Worm (Caenorhabditis elegans): ENCODE measurements around the gene Y53F4B.7.

Y53F4B.7 gene

ce11 chrII:15025599-15026164 lies 33.0 kb downstream of the Y53F4B.7 start, which contains the start of gene cmtr-1 (continued):
- peak; percentile 96 for TF ChIP-seq lin-13 (GFP tag; optimal IDR thresholded peaks at IDR 0.05)
- peak; percentile 81 to 95 for TF ChIP-seq lsy-2 (tag; optimal IDR thresholded peaks at IDR 0.05)
- no peak for TF ChIP-seq R02D3.7 (tag; optimal IDR thresholded peaks at IDR 0.05)
- peak; percentile 96 for TF ChIP-seq rbr-2 (tag; optimal IDR thresholded peaks at IDR 0.05)
- TF ChIP-seq daf-8 (GFP tag; IDR thresholded peaks at IDR 0.05): no peak
- TF ChIP-seq tag-97 (GFP tag; IDR thresholded peaks at IDR 0.05): no peak
- peak; percentile 96 for TF ChIP-seq arid-1 (GFP tag; conservative IDR thresholded peaks at IDR 0.05)
- peak; percentile 87 for TF ChIP-seq hlh-30 (tag; optimal IDR thresholded peaks at IDR 0.05; ENCODE audit: insufficient read depth)
- TF ChIP-seq snpc-4 (tag; optimal IDR thresholded peaks at IDR 0.05): peak; percentile 100
- no peak for TF ChIP-seq zag-1 (tag; optimal IDR thresholded peaks at IDR 0.05)
- TF ChIP-seq nhr-41 (GFP tag; IDR thresholded peaks at IDR 0.05): peak; percentile 84
- TF ChIP-seq unc-130 (GFP tag; optimal IDR thresholded peaks at IDR 0.05): peak; percentile 93
- peak; percentile 95 for TF ChIP-seq lin-1 (GFP tag; IDR thresholded peaks at IDR 0.05)
- peak; percentile 85 for TF ChIP-seq vab-7 (GFP tag; IDR thresholded peaks at IDR 0.05)
- TF ChIP-seq ztf-7 (tag; optimal IDR thresholded peaks at IDR 0.05): peak; percentile 93
- peak; percentile 66; the same call in 1 of the 2 replicates for TF ChIP-seq dmd-8 (GFP tag; IDR thresholded peaks at IDR 0.05)
- TF ChIP-seq F44E2.7 (GFP tag; IDR thresholded peaks at IDR 0.05): no peak
- peak; percentile 73 to 79 for TF ChIP-seq hif-1 (tag; optimal IDR thresholded peaks at IDR 0.05)
- TF ChIP-seq egl-43 (GFP tag; IDR thresholded peaks at IDR 0.05): peak; percentile 92
- TF ChIP-seq T26A8.4 (GFP tag; IDR thresholded peaks at IDR 0.05): peak; percentile 97
- TF ChIP-seq dve-1 (tag; optimal IDR thresholded peaks at IDR 0.05; ENCODE audit: insufficient read depth): peak; percentile 99
- TF ChIP-seq set-16 (GFP tag; IDR thresholded peaks at IDR 0.05): peak; percentile 60; the same call in 1 of the 2 replicates
- peak; percentile 100 for TF ChIP-seq T20F7.1 (GFP tag; optimal IDR thresholded peaks at IDR 0.05)
- TF ChIP-seq F49E8.2 (tag; optimal IDR thresholded peaks at IDR 0.05; ENCODE audit: borderline replicate concordance): peak; percentile 97
- no peak for TF ChIP-seq F26F4.8 (GFP tag; conservative IDR thresholded peaks at IDR 0.05)
- peak in 1 of 2 experiments; percentile 67; a peak in 1 of 4 replicates for TF ChIP-seq madf-5 (GFP tag; IDR thresholded peaks at IDR 0.05)
- TF ChIP-seq dpl-1 (GFP tag; optimal IDR thresholded peaks at IDR 0.05): peak; percentile 91
- peak; percentile 81 for TF ChIP-seq zfp-2 (tag; optimal IDR thresholded peaks at IDR 0.05)
- no peak for TF ChIP-seq nhr-76 (tag; optimal IDR thresholded peaks at IDR 0.05)
- no peak for TF ChIP-seq skn-1 (tag; optimal IDR thresholded peaks at IDR 0.05)
- peak; percentile 85 for TF ChIP-seq lin-29 (GFP tag; IDR thresholded peaks at IDR 0.05)
- no peak for TF ChIP-seq Y75B8A.6 (GFP tag; IDR thresholded peaks at IDR 0.05)
- no peak for TF ChIP-seq zip-11 (GFP tag; IDR thresholded peaks at IDR 0.05)
- TF ChIP-seq mdt-29 (GFP tag; IDR thresholded peaks at IDR 0.05): peak; percentile 92
- TF ChIP-seq zip-2 (tag; optimal IDR thresholded peaks at IDR 0.05): peak; percentile 84
- TF ChIP-seq daf-16 (GFP tag; optimal IDR thresholded peaks at IDR 0.05): peak; percentile 82 to 93
- TF ChIP-seq daf-16 (tag; optimal IDR thresholded peaks at IDR 0.05): peak; percentile 92
- TF ChIP-seq mdl-1 (tag; optimal IDR thresholded peaks at IDR 0.05): peak; percentile 57 to 77
- peak; percentile 25 for TF ChIP-seq nhr-111 (GFP tag; optimal IDR thresholded peaks at IDR 0.05)
- peak; percentile 98 for TF ChIP-seq nhr-42 (GFP tag; IDR thresholded peaks at IDR 0.05)
- peak; percentile 95 for TF ChIP-seq duxl-1 (tag; optimal IDR thresholded peaks at IDR 0.05; ENCODE audit: poor library complexity)
- TF ChIP-seq spr-3 (GFP tag; optimal IDR thresholded peaks at IDR 0.05): peak; percentile 95
- peak; percentile 20 for TF ChIP-seq nhr-10 (tag; optimal IDR thresholded peaks at IDR 0.05)
- TF ChIP-seq F10B5.3 (tag; optimal IDR thresholded peaks at IDR 0.05): peak; percentile 91
- TF ChIP-seq ceh-20 (GFP tag; IDR thresholded peaks at IDR 0.05): peak; percentile 87
- TF ChIP-seq saeg-2 (GFP tag; IDR thresholded peaks at IDR 0.05): peak; percentile 78
- peak; percentile 54 for TF ChIP-seq lir-3 (tag; optimal IDR thresholded peaks at IDR 0.05)
- peak; percentile 89 for TF ChIP-seq nhr-11 (tag; optimal IDR thresholded peaks at IDR 0.05)
- TF ChIP-seq nhr-102 (tag; optimal IDR thresholded peaks at IDR 0.05): peak; percentile 96
- TF ChIP-seq madf-9 (GFP tag; conservative IDR thresholded peaks at IDR 0.05): peak; percentile 77
- peak; percentile 83 for TF ChIP-seq fkh-10 (GFP tag; optimal IDR thresholded peaks at IDR 0.05)

Data from whole organism, L4 larva.